Worm (Caenorhabditis elegans): ENCODE measurements around the gene M117.3.

Gene M117.3

ce11 chrIV:11857159-11857565 lies 35.2 kb downstream of the M117.3 start (continued):
- TF ChIP-seq fos-1 (tag; optimal IDR thresholded peaks at IDR 0.05): peak; percentile 38
- peak; percentile 48 for TF ChIP-seq nhr-20 (tag; optimal IDR thresholded peaks at IDR 0.05)
- TF ChIP-seq ceh-82 (tag; optimal IDR thresholded peaks at IDR 0.05): peak; percentile 53 to 89 (median 61)
- no peak for TF ChIP-seq nhr-12 (tag; optimal IDR thresholded peaks at IDR 0.05)
- peak; percentile 91 for TF ChIP-seq fkh-8 (tag; optimal IDR thresholded peaks at IDR 0.05)
- peak; percentile 71 for TF ChIP-seq nhr-47 (tag; optimal IDR thresholded peaks at IDR 0.05)
- TF ChIP-seq unc-98 (GFP tag; IDR thresholded peaks at IDR 0.05): no peak
- no peak for TF ChIP-seq grh-1 (GFP tag; IDR thresholded peaks at IDR 0.05)
- peak; percentile 62 for TF ChIP-seq rnt-1 (tag; optimal IDR thresholded peaks at IDR 0.05)
- TF ChIP-seq mef-2 (tag; optimal IDR thresholded peaks at IDR 0.05): peak; percentile 50
- peak; percentile 70 for TF ChIP-seq unc-130 (tag; optimal IDR thresholded peaks at IDR 0.05)
- no peak for TF ChIP-seq hpl-2 (GFP tag; optimal IDR thresholded peaks at IDR 0.05)
- TF ChIP-seq lir-3 (tag; optimal IDR thresholded peaks at IDR 0.05; ENCODE audit: poor library complexity): peak; percentile 32
- TF ChIP-seq ceh-63 (GFP tag; optimal IDR thresholded peaks at IDR 0.05): no peak
- no peak for TF ChIP-seq nhr-84 (tag; optimal IDR thresholded peaks at IDR 0.05)
- TF ChIP-seq aly-2 (tag; optimal IDR thresholded peaks at IDR 0.05): no peak
- TF ChIP-seq isw-1 (GFP tag; IDR thresholded peaks at IDR 0.05): peak; percentile 64
- TF ChIP-seq ztf-11 (tag; optimal IDR thresholded peaks at IDR 0.05): no peak
- no peak for TF ChIP-seq F16B12.6 (tag; optimal IDR thresholded peaks at IDR 0.05)
- no peak for TF ChIP-seq sptf-1 (tag; optimal IDR thresholded peaks at IDR 0.05)
- TF ChIP-seq hlh-4 (tag; optimal IDR thresholded peaks at IDR 0.05): no peak
- TF ChIP-seq C16A3.4 (tag; optimal IDR thresholded peaks at IDR 0.05): peak; percentile 56
- no peak for TF ChIP-seq mab-9 (GFP tag; IDR thresholded peaks at IDR 0.05)
- TF ChIP-seq nhr-19 (GFP tag; conservative IDR thresholded peaks at IDR 0.05): peak; percentile 45; the same call in 1 of the 2 replicates
- peak; percentile 68 for TF ChIP-seq nhr-77 (tag; optimal IDR thresholded peaks at IDR 0.05)
- no peak for TF ChIP-seq elt-2 (tag; optimal IDR thresholded peaks at IDR 0.05)
- peak; percentile 9 to 63 (median 51) for TF ChIP-seq dpl-1 (GFP tag; optimal IDR thresholded peaks at IDR 0.05)
- TF ChIP-seq tbx-2 (tag; optimal IDR thresholded peaks at IDR 0.05): peak; percentile 69
- no peak for TF ChIP-seq aha-1 (tag; optimal IDR thresholded peaks at IDR 0.05)
- no peak for TF ChIP-seq ztf-4 (tag; optimal IDR thresholded peaks at IDR 0.05)
- TF ChIP-seq nhr-28 (tag; optimal IDR thresholded peaks at IDR 0.05): no peak
- TF ChIP-seq ces-1 (GFP tag; optimal IDR thresholded peaks at IDR 0.05): no peak
- TF ChIP-seq pax-3 (tag; optimal IDR thresholded peaks at IDR 0.05): peak; percentile 34
- peak; percentile 14 for TF ChIP-seq snpc-4 (tag; optimal IDR thresholded peaks at IDR 0.05)
- TF ChIP-seq lin-14 (GFP tag; optimal IDR thresholded peaks at IDR 0.05): peak; percentile 94
- peak; percentile 44 for TF ChIP-seq lin-13 (GFP tag; optimal IDR thresholded peaks at IDR 0.05)
- no peak for TF ChIP-seq ceh-88 (GFP tag; IDR thresholded peaks at IDR 0.05)
- peak; percentile 71 for TF ChIP-seq mep-1 (tag; optimal IDR thresholded peaks at IDR 0.05)
- no peak for TF ChIP-seq unc-62 (GFP tag; optimal IDR thresholded peaks at IDR 0.05)
- TF ChIP-seq lsy-2 (tag; optimal IDR thresholded peaks at IDR 0.05): peak; percentile 53 to 86
- TF ChIP-seq blmp-1 (tag; optimal IDR thresholded peaks at IDR 0.05): no peak
- peak in 1 of 2 experiments; percentile 35 for TF ChIP-seq egl-27 (tag; optimal IDR thresholded peaks at IDR 0.05)
- peak; percentile 64 to 73 for TF ChIP-seq efl-1 (optimal IDR thresholded peaks at IDR 0.05)
- peak; percentile 46 to 53 for TF ChIP-seq efl-1 (GFP tag; optimal IDR thresholded peaks at IDR 0.05 in 1 of 2)
- no peak for TF ChIP-seq nhr-85 (tag)
- no peak for TF ChIP-seq lin-39 (tag; optimal IDR thresholded peaks at IDR 0.05)
- TF ChIP-seq ceh-8 (GFP tag; optimal IDR thresholded peaks at IDR 0.05): no peak
- no peak for TF ChIP-seq zip-4 (GFP tag; optimal IDR thresholded peaks at IDR 0.05)
- TF ChIP-seq fkh-10 (GFP tag; optimal IDR thresholded peaks at IDR 0.05): peak; percentile 84
- TF ChIP-seq Y116A8C.19 (tag; optimal IDR thresholded peaks at IDR 0.05; ENCODE audit: borderline replicate concordance): no peak
- no peak for TF ChIP-seq nhr-90 (tag; optimal IDR thresholded peaks at IDR 0.05; ENCODE audit: poor library complexity)
- no peak for TF ChIP-seq ets-5 (GFP tag; IDR thresholded peaks at IDR 0.05)
- TF ChIP-seq ceh-90 (tag; optimal IDR thresholded peaks at IDR 0.05): no peak
- peak; percentile 76 for TF ChIP-seq jun-1 (tag; optimal IDR thresholded peaks at IDR 0.05)

Data from whole organism, L1 larva.